Fruit fly (Drosophila melanogaster): ENCODE results near the gene ncd.
A peak's percentile ranks its signal among the peaks of the same experiment; 100 is the strongest.

The ncd gene

dm6 chr3R:29798966-29799680 lies 7.8 kb downstream of the ncd start, which contains the start of the genes Rnb and Drice (continued):
- TF ChIP-seq aop (GFP tag; IDR thresholded peaks at IDR 0.05) (no peak), kay (GFP tag; optimal IDR thresholded peaks at IDR 0.05) (peak; percentile 83), Blimp-1 (GFP tag; optimal IDR thresholded peaks at IDR 0.05) (no peak), gro (GFP tag; optimal IDR thresholded peaks at IDR 0.05) (no peak), CG17361 (GFP tag; IDR thresholded peaks at IDR 0.05) (no peak; the same call in 1 of the 3 replicates), CG10979 (tag; optimal IDR thresholded peaks at IDR 0.05) (peak; percentile 78), CG12071 (GFP tag; optimal IDR thresholded peaks at IDR 0.05) (no peak), slbo (GFP tag; IDR thresholded peaks at IDR 0.05) (peak; percentile 57), CG14050 (GFP tag; IDR thresholded peaks at IDR 0.05) (peak; percentile 35; the same call in 1 of the 3 replicates), BtbVII (GFP tag; optimal IDR thresholded peaks at IDR 0.05) (no peak), dmrt99B (tag; optimal IDR thresholded peaks at IDR 0.05) (no peak), Dip3 (GFP tag; optimal IDR thresholded peaks at IDR 0.05) (no peak), CG1792 (GFP tag; optimal IDR thresholded peaks at IDR 0.05) (no peak), CG11085 (GFP tag; IDR thresholded peaks at IDR 0.05) (no peak), jing (GFP tag; optimal IDR thresholded peaks at IDR 0.05) (no peak), repo (GFP tag; optimal IDR thresholded peaks at IDR 0.05) (no peak), NC2β (GFP tag; optimal IDR thresholded peaks at IDR 0.05) (no peak), ind (GFP tag; optimal IDR thresholded peaks at IDR 0.05) (no peak), CG8765 (GFP tag; IDR thresholded peaks at IDR 0.05) (no peak), zfh1 (GFP tag; IDR thresholded peaks at IDR 0.05) (0 out of 3 replicates have a peak, but pooled peaks have one; percentile 36), tx (GFP tag; optimal IDR thresholded peaks at IDR 0.05) (no peak), ttk (GFP tag; IDR thresholded peaks at IDR 0.05) (peak; percentile 10; the same call in 1 of the 2 replicates), z (GFP tag; IDR thresholded peaks at IDR 0.05) (no peak), Sry-β (GFP tag; optimal IDR thresholded peaks at IDR 0.05) (peak; percentile 44), ac (GFP tag; optimal IDR thresholded peaks at IDR 0.05) (no peak), NK7.1 (GFP tag; optimal IDR thresholded peaks at IDR 0.05) (no peak), cwo (GFP tag; optimal IDR thresholded peaks at IDR 0.05) (no peak), lbe (GFP tag; optimal IDR thresholded peaks at IDR 0.05) (peak; percentile 76), CG5245 (GFP tag; optimal IDR thresholded peaks at IDR 0.05) (peak; percentile 6), shn (GFP tag; optimal IDR thresholded peaks at IDR 0.05) (no peak), h (optimal IDR thresholded peaks at IDR 0.05) (no peak), CG3065 (GFP tag; optimal IDR thresholded peaks at IDR 0.05) (no peak), Rx (GFP tag; IDR thresholded peaks at IDR 0.05) (peak; percentile 41), Hr3 (GFP tag; optimal IDR thresholded peaks at IDR 0.05) (peak; percentile 41), CG33213 (GFP tag; optimal IDR thresholded peaks at IDR 0.05) (no peak), CG17568 (GFP tag; optimal IDR thresholded peaks at IDR 0.05) (no peak), Camta (GFP tag; optimal IDR thresholded peaks at IDR 0.05) (no peak), her (GFP tag; optimal IDR thresholded peaks at IDR 0.05) (no peak), wdn (GFP tag; IDR thresholded peaks at IDR 0.05) (no peak), CG1529 (GFP tag; optimal IDR thresholded peaks at IDR 0.05) (no peak), CG3995 (GFP tag; optimal IDR thresholded peaks at IDR 0.05) (no peak), CG8944 (GFP tag; optimal IDR thresholded peaks at IDR 0.05) (no peak), ro (GFP tag; IDR thresholded peaks at IDR 0.05) (0 out of 2 replicates have a peak, but pooled peaks have one; percentile 21), CG12769 (tag; optimal IDR thresholded peaks at IDR 0.05) (no peak), stc (GFP tag; IDR thresholded peaks at IDR 0.05) (no peak), sr (GFP tag; IDR thresholded peaks at IDR 0.05) (no peak), CG32772 (GFP tag; IDR thresholded peaks at IDR 0.05) (0 out of 2 replicates have a peak, but pooled peaks have one; percentile 25), pum (GFP tag; optimal IDR thresholded peaks at IDR 0.05) (no peak), so (GFP tag; IDR thresholded peaks at IDR 0.05) (no peak), CG7556 (GFP tag; optimal IDR thresholded peaks at IDR 0.05) (no peak), Lpt (GFP tag; optimal IDR thresholded peaks at IDR 0.05) (no peak), Trl (optimal IDR thresholded peaks at IDR 0.05) (no peak), Trl (GFP tag; optimal IDR thresholded peaks at IDR 0.05) (no peak)

Data from whole organism, embryonic.